Fruit fly (Drosophila melanogaster): ENCODE data around the gene Pex5.

Pex5 gene

dm6 chrX:1899445-1900085, 30.7 kb upstream of the Pex5 start:
- TF ChIP-seq Dif (GFP tag; optimal IDR thresholded peaks at IDR 0.05; ENCODE audit: partially characterized antibody) (peak; percentile 35), N (GFP tag; optimal IDR thresholded peaks at IDR 0.05) (peak; percentile 55), Jra (GFP tag; optimal IDR thresholded peaks at IDR 0.05) (no peak)

- TF ChIP-seq Sp1 (GFP tag; optimal IDR thresholded peaks at IDR 0.05): peak; percentile 43
- peak in 1 of 2 experiments; percentile 60 for TF ChIP-seq foxo (GFP tag; optimal IDR thresholded peaks at IDR 0.05)
- TF ChIP-seq Myc (optimal IDR thresholded peaks at IDR 0.05): no peak
- TF ChIP-seq jim (GFP tag; optimal IDR thresholded peaks at IDR 0.05): no peak
- TF ChIP-seq CrebA (GFP tag; optimal IDR thresholded peaks at IDR 0.05; ENCODE audit: borderline replicate concordance): no peak
- TF ChIP-seq HLH106 (tag; optimal IDR thresholded peaks at IDR 0.05): peak; percentile 31
- TF ChIP-seq ey (GFP tag; optimal IDR thresholded peaks at IDR 0.05): peak; percentile 54
- peak; percentile 45 for TF ChIP-seq fru (GFP tag; optimal IDR thresholded peaks at IDR 0.05)
- no peak for TF ChIP-seq dsf (GFP tag; optimal IDR thresholded peaks at IDR 0.05; ENCODE audit: borderline replicate concordance)
- TF ChIP-seq Rel (GFP tag; optimal IDR thresholded peaks at IDR 0.05): no peak
- no peak for TF ChIP-seq Rel (tag; optimal IDR thresholded peaks at IDR 0.05)
- TF ChIP-seq h (GFP tag; optimal IDR thresholded peaks at IDR 0.05): peak; percentile 56
- no peak for TF ChIP-seq Mio (GFP tag; optimal IDR thresholded peaks at IDR 0.05)
Measured at dm6 chrX:1897384-1897783, 28.5 kb upstream of the Pex5 start.

- TF ChIP-seq Dfd (GFP tag; optimal IDR thresholded peaks at IDR 0.05): no peak
- no peak for TF ChIP-seq HLH106 (tag; optimal IDR thresholded peaks at IDR 0.05)
- TF ChIP-seq sv (GFP tag; optimal IDR thresholded peaks at IDR 0.05): no peak
- no peak for TF ChIP-seq Dif (GFP tag; optimal IDR thresholded peaks at IDR 0.05; ENCODE audit: partially characterized antibody)
- no peak for TF ChIP-seq Hr78 (GFP tag; optimal IDR thresholded peaks at IDR 0.05)
- no peak for TF ChIP-seq Hr83 (GFP tag; optimal IDR thresholded peaks at IDR 0.05; ENCODE audit: poor library complexity, severe bottlenecking)
Measured at dm6 chrX:1893532-1893931, 24.7 kb upstream of the Pex5 start.

- TF ChIP-seq Myc (optimal IDR thresholded peaks at IDR 0.05) (peak; percentile 63), CG9705 (GFP tag; optimal IDR thresholded peaks at IDR 0.05) (peak; percentile 33), foxo (GFP tag; optimal IDR thresholded peaks at IDR 0.05) (no peak), Abd-B (GFP tag; optimal IDR thresholded peaks at IDR 0.05) (no peak), HLH106 (tag; optimal IDR thresholded peaks at IDR 0.05) (peak; percentile 58), Sp1 (GFP tag; optimal IDR thresholded peaks at IDR 0.05) (peak; percentile 43), sv (GFP tag; optimal IDR thresholded peaks at IDR 0.05) (no peak), Rel (GFP tag; optimal IDR thresholded peaks at IDR 0.05) (no peak), Rel (tag; optimal IDR thresholded peaks at IDR 0.05) (peak; percentile 52)
Measured at dm6 chrX:1889926-1890325, 21.1 kb upstream of the Pex5 start, which contains the start of the genes trr and mRpL16. TSS of gene trr (minus strand) at chrX:1889950. TSS of gene mRpL16 (plus strand) at chrX:1890256.

dm6 chrX:1880779-1881178, 11.9 kb upstream of the Pex5 start:
- TF ChIP-seq HLH106 (tag; optimal IDR thresholded peaks at IDR 0.05): no peak
- TF ChIP-seq Rel (GFP tag; optimal IDR thresholded peaks at IDR 0.05): no peak
- no peak for TF ChIP-seq Rel (tag; optimal IDR thresholded peaks at IDR 0.05)
- no peak for TF ChIP-seq Jra (GFP tag; optimal IDR thresholded peaks at IDR 0.05)
- no peak for TF ChIP-seq Myc (optimal IDR thresholded peaks at IDR 0.05)
- no peak for TF ChIP-seq woc (GFP tag; optimal IDR thresholded peaks at IDR 0.05)
- no peak for TF ChIP-seq lola (GFP tag; optimal IDR thresholded peaks at IDR 0.05)
- no peak for TF ChIP-seq rgr (GFP tag; optimal IDR thresholded peaks at IDR 0.05)
- TF ChIP-seq fru (GFP tag; optimal IDR thresholded peaks at IDR 0.05): no peak
- TF ChIP-seq psq (GFP tag; optimal IDR thresholded peaks at IDR 0.05): no peak
- TF ChIP-seq GATAd (GFP tag; optimal IDR thresholded peaks at IDR 0.05): no peak

- TF ChIP-seq Dif (GFP tag; optimal IDR thresholded peaks at IDR 0.05; ENCODE audit: partially characterized antibody) (no peak), Abd-B (GFP tag; optimal IDR thresholded peaks at IDR 0.05) (no peak), pan (optimal IDR thresholded peaks at IDR 0.05) (no peak), Mio (GFP tag; optimal IDR thresholded peaks at IDR 0.05) (no peak), ey (GFP tag; optimal IDR thresholded peaks at IDR 0.05) (peak; percentile 18), Vsx2 (GFP tag; optimal IDR thresholded peaks at IDR 0.05; ENCODE audit: partially characterized antibody) (no peak), CG9705 (GFP tag; optimal IDR thresholded peaks at IDR 0.05) (peak; percentile 7), N (GFP tag; optimal IDR thresholded peaks at IDR 0.05) (no peak), Hnf4 (GFP tag; optimal IDR thresholded peaks at IDR 0.05) (no peak), dsf (GFP tag; optimal IDR thresholded peaks at IDR 0.05; ENCODE audit: borderline replicate concordance) (no peak), usp (GFP tag; optimal IDR thresholded peaks at IDR 0.05) (no peak), HLH106 (tag; optimal IDR thresholded peaks at IDR 0.05) (peak; percentile 53), foxo (GFP tag; optimal IDR thresholded peaks at IDR 0.05) (peak in 1 of 2 experiments; percentile 50), Sp1 (GFP tag; optimal IDR thresholded peaks at IDR 0.05) (peak; percentile 34), jim (GFP tag; optimal IDR thresholded peaks at IDR 0.05) (no peak), OdsH (GFP tag; optimal IDR thresholded peaks at IDR 0.05) (no peak), fru (GFP tag; optimal IDR thresholded peaks at IDR 0.05) (peak; percentile 51), tai (GFP tag; optimal IDR thresholded peaks at IDR 0.05) (no peak), Myc (optimal IDR thresholded peaks at IDR 0.05) (no peak), sage (GFP tag; optimal IDR thresholded peaks at IDR 0.05) (no peak), woc (GFP tag; optimal IDR thresholded peaks at IDR 0.05) (peak; percentile 17), Jra (GFP tag; optimal IDR thresholded peaks at IDR 0.05) (no peak), rgr (GFP tag; optimal IDR thresholded peaks at IDR 0.05) (peak; percentile 41), CG32264 (GFP tag; optimal IDR thresholded peaks at IDR 0.05) (no peak), dmrt93B (GFP tag; optimal IDR thresholded peaks at IDR 0.05) (no peak)
Measured at dm6 chrX:1880139-1880556, 11.3 kb upstream of the Pex5 start, which contains the start of gene Coa8. TSS of gene Coa8 (plus strand) at chrX:1880282.
